Worm (Caenorhabditis elegans): ENCODE results near the gene sru-18.

DNA sequence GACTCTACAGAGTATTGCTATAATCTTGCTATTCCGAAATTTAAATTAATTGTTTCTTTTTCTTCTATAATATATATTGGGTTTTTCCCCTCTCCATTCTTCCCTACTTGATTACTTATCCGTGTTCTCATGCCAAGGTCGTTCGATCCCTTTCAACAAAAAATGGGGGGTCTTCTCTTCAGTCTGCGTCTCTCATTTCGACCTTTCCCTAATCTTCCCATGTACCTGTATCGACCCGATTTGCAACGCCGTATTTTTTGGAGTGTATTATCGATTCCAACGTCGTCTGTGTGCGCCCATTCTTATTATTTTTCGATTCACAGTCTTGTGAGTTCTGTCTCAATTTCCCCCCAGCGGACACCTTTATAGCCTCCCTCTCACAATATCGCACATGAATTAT, 34.3 kb upstream of the sru-18 start:
- TF ChIP-seq flt-1 (GFP tag; IDR thresholded peaks at IDR 0.05) (no peak), tbx-37 (GFP tag; conservative IDR thresholded peaks at IDR 0.05) (no peak), hnd-1 (tag; optimal IDR thresholded peaks at IDR 0.05) (no peak), ama-1 (optimal IDR thresholded peaks at IDR 0.05) (no peak), aly-1 (tag; optimal IDR thresholded peaks at IDR 0.05) (no peak), hmg-4 (GFP tag; optimal IDR thresholded peaks at IDR 0.05) (no peak), ceh-36 (tag; optimal IDR thresholded peaks at IDR 0.05) (no peak), scrt-1 (GFP tag; IDR thresholded peaks at IDR 0.05) (no peak), pes-1 (GFP tag; IDR thresholded peaks at IDR 0.05) (no peak), sea-1 (GFP tag; conservative IDR thresholded peaks at IDR 0.05) (no peak)

Data from whole organism, early embryonic.